Fruit fly (Drosophila melanogaster): ENCODE results near the gene ouib.

DNA sequence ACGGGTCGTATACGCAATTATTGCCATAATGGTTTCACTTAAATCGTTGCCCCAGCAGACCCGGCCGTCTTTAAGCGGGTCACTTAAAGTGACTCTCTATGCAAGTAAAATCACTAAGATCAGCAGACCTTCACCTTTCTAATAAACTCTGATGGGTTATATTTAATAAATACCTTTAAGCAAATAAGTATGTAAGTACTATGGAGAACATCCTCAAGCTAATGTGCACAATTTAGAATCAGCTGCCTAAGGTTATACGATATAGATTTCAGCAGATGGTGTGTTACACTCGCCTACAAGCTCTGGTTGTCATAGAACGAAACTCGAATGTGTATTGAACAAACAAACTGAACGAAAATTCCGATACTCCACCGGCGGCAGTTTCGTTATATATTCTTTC lies 43.8 kb downstream of the ouib start, which contains the start of gene CG8236:
- no peak for TF ChIP-seq CTCF (optimal IDR thresholded peaks at IDR 0.05)
- TF ChIP-seq CG8478 (optimal IDR thresholded peaks at IDR 0.05), result no peak

Data from S2 (cell line).